Fruit fly (Drosophila melanogaster) whole organism: ENCODE measurements around the gene Golgin84.

Experiments used
- CG8478 ChIP-seq: fragments of >200 bp; optimal IDR thresholded peaks from 2 replicates; lab custom pipeline; 2018; ENCODE audit warnings: inconsistent platforms
- Dll ChIP-seq: fragments of >200 bp; optimal IDR thresholded peaks from 2 replicates; lab custom pipeline; 2017
- EcR ChIP-seq, 2 experiments: fragments of >200 bp; optimal IDR thresholded peaks; 2 replicates each; lab custom pipeline; 2017; ENCODE audit warnings: missing biosample characterization in 2 of 2, missing genetic modification characterization in 2 of 2, missing genetic modification reagents in 2 of 2
- pan ChIP-seq: fragments of >200 bp; optimal IDR thresholded peaks from 2 replicates; lab custom pipeline; 2017
- psq ChIP-seq: fragments of >200 bp; optimal IDR thresholded peaks from 2 replicates; lab custom pipeline; 2017
- usp ChIP-seq: fragments of >200 bp; optimal IDR thresholded peaks from 2 replicates; lab custom pipeline; 2017; ENCODE audit warnings: missing biosample characterization, missing genetic modification characterization, mixed read lengths

Gene Golgin84

DNA sequence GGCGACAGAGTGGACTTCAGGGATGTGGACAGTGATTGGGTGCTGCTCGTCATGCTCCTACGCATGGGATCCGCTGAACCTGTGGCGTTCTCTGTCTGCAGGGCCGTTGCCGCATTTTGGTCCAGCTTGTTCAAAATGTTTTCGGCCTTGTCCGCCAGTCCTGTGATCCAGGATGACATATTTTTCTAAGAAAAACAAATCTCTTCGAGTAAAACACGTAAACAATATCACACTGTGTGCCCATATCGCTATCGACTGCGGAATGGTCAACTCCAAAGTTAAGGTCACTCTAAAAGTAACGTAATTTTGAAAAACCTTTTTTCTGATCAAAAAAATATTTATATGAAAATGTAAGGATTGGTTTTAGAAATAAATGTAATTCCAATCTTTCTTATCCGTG, at the start of gene Golgin84:
TSS of gene Golgin84 (minus strand) at position 241 of the 400 bp plus-strand sequence.
- TF ChIP-seq pan (lab: Kevin White, UChicago) (no peak), EcR (GFP tag; optimal IDR thresholded peaks at IDR 0.05; lab: Kevin White, UChicago) (no peak), CG8478 (no peak), psq (lab: Kevin White, UChicago) (no peak), Dll (lab: Kevin White, UChicago) (no peak), usp (GFP tag; lab: Kevin White, UChicago) (no peak)

DNA sequence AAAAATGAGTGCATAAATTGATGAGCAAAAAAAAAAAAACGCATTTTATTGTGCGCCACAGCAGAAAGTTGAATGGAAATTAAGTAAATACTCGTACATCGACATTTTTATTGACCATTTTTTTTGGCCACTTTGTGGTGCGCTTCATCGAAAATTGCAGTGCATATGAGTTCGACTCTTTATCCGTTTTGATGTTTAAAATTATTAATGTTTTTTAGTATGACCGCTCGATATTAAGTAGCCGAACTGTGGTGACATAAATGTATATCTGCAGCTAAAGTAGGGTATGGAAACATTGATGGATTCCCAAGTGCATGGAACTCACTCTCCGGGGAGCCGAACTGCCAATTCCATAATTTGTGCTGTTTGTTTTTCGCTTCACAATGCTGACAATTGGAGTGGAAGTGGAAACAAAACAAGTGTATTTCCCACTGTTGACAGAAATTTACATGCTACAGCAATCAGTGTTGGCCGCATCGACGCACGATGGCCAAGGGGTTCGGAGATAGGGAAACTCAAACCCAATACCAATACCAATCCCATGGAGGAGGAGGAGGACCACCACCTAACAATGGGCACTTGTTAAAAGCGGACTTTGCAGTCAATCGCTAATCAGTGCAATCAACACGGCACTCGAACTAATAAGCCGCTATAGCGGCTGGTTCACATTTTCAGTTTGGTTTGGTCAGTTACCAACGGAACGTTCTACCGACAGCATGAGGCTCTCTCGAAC, 34.6 kb upstream of the Golgin84 start, which contains the start of gene CG13616:
TSS of gene CG13616 (plus strand) at position 683 of the 733 bp plus-strand sequence.
- TF ChIP-seq Dll (lab: Kevin White, UChicago): no peak
- TF ChIP-seq EcR (GFP tag; optimal IDR thresholded peaks at IDR 0.05; lab: Kevin White, UChicago): no peak
- TF ChIP-seq CG8478: no peak
- TF ChIP-seq pan (lab: Kevin White, UChicago): no peak
- no peak for TF ChIP-seq usp (GFP tag; lab: Kevin White, UChicago)
- no peak for TF ChIP-seq psq (lab: Kevin White, UChicago)

DNA sequence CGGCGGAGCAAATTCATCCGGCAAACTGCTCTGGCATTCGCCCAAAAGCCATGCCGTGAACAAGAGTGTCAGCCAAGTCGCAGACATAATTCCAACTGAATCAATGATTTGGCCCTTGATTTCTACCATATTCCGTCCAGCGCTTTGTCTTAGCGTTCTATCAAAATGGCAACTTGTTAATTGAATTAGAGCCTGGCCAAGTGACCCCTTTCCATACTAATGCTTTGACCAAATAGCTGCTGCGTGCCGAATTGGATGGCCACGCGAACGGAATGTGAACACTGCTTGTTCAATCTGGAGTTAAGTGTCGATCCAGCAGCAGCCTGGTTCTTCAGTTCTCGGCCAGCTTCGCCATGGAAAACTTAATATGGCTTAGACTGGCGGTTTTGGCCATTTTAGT, 32.5 kb upstream of the Golgin84 start, which contains the start of the genes CG5768 and CG13615:
TSS of gene CG5768 (minus strand) at position 101 of the 400 bp plus-strand sequence.
TSS of gene CG13615 (plus strand) at position 280 of the 400 bp plus-strand sequence.
- TF ChIP-seq usp (GFP tag; lab: Kevin White, UChicago) (no peak), CG8478 (no peak), pan (lab: Kevin White, UChicago) (no peak), EcR (GFP tag; optimal IDR thresholded peaks at IDR 0.05; lab: Kevin White, UChicago) (no peak), Dll (lab: Kevin White, UChicago) (no peak), psq (lab: Kevin White, UChicago) (no peak)

DNA sequence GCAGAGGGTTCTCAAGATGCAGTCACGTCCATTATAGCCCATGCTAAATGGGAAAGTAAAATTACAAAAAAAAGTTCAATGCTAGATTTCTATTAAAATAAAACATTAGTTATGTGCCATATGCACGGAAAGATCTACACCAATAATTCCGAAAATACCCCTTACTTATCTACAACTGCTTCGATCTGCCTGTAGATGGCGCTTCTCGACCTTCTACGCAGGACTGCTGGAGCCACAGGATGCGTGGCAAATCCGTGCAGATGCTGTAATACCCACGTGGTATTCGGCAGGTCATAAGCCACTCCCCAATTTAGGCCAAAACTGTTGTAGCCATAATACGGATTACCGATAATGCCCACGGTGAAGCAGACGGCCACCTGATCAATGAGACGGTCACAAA, 28.7 kb upstream of the Golgin84 start:
- no peak for TF ChIP-seq Dll (lab: Kevin White, UChicago)
- TF ChIP-seq EcR (GFP tag; optimal IDR thresholded peaks at IDR 0.05; lab: Kevin White, UChicago): no peak
- TF ChIP-seq usp (GFP tag; lab: Kevin White, UChicago): no peak
- no peak for TF ChIP-seq psq (lab: Kevin White, UChicago)
- no peak for TF ChIP-seq CG8478
- no peak for TF ChIP-seq pan (lab: Kevin White, UChicago)

- TF ChIP-seq pan (lab: Kevin White, UChicago) (no peak), usp (GFP tag; lab: Kevin White, UChicago) (no peak), CG8478 (no peak), Dll (lab: Kevin White, UChicago) (no peak), psq (lab: Kevin White, UChicago) (no peak), EcR (GFP tag; optimal IDR thresholded peaks at IDR 0.05; lab: Kevin White, UChicago) (no peak)
Measured at dm6 chr3R:24384952-24385351, 27.2 kb upstream of the Golgin84 start, which contains the start of gene CG17780. TSS of gene CG17780 (minus strand) at chr3R:24385052.

- TF ChIP-seq usp (GFP tag; lab: Kevin White, UChicago) (no peak), Dll (lab: Kevin White, UChicago) (no peak), pan (lab: Kevin White, UChicago) (no peak), CG8478 (no peak), EcR (GFP tag; optimal IDR thresholded peaks at IDR 0.05; lab: Kevin White, UChicago) (no peak), psq (lab: Kevin White, UChicago) (no peak)
Measured at dm6 chr3R:24376565-24376964, 18.8 kb upstream of the Golgin84 start, which contains the start of gene CG33342. TSS of gene CG33342 (plus strand) at chr3R:24376865.

DNA sequence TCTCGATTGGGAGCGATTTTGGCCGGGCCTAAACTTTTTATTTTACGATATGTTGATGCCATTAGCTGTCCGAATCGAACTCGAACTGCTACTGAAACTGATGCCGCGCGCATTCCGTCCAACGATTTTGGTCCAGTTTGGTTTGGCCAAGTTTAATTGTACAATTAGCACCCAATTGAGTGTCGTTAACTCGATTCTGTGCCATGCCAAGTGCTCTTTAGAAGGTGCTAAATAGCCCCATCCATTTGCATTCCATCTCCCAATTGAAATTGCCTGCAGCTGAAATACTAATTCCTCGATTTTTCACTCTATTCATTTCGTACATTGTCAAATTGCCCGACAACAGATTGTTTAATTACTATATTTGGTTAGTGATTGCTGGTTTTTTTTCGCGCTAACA, 17.8 kb upstream of the Golgin84 start, which contains the start of gene CG17781:
TSS of gene CG17781 (minus strand) at position 101 of the 400 bp plus-strand sequence.
- TF ChIP-seq Dll (lab: Kevin White, UChicago) (no peak), EcR (GFP tag; optimal IDR thresholded peaks at IDR 0.05; lab: Kevin White, UChicago) (no peak), CG8478 (no peak), psq (lab: Kevin White, UChicago) (no peak), usp (GFP tag; lab: Kevin White, UChicago) (no peak), pan (lab: Kevin White, UChicago) (no peak)

DNA sequence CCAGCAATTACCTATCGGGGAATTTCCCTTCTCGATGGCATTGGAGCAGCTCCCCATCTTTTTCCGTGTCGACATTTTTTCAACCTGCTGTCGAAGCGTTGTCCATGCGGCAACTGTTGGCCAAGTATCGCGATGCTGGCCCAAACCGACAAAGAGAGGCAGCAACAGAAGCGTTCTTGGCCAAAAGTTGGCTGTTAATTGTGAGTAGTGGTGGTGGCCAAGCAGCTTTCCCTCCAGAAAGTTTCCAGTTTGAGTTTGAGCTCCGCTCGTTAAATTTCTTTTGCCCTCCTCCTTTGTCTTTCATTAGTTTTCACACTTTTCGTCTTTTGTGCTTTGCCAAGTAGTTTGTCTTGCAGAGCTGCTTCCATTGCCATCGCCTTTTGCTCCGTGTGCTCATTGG, 14.9 kb upstream of the Golgin84 start, which contains the start of gene CG17782:
TSS of gene CG17782 (minus strand) at position 101 of the 400 bp plus-strand sequence.
- TF ChIP-seq pan (lab: Kevin White, UChicago) (no peak), EcR (GFP tag; optimal IDR thresholded peaks at IDR 0.05; lab: Kevin White, UChicago) (no peak), usp (GFP tag; lab: Kevin White, UChicago) (no peak), Dll (lab: Kevin White, UChicago) (no peak)

DNA sequence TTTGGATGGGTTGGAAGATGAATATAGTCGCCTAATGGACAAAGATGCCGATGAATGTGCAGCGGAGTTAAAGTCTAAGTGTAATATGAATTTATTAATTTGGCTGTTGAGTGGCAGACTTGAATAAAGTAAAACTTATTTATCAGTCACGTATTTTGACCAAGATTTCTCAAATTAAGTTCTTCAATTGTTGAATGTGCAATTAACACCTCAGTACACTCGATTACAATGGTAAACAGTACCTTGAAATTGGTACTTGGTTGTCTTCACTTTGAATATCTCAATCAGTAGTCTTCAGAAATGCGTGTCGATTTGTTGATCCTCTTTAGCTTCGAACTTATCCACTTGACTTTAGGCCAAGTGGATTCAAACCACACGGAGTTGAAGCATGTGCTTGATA, 11.5 kb upstream of the Golgin84 start, which contains the start of gene CG13614:
TSS of gene CG13614 (plus strand) at position 301 of the 400 bp plus-strand sequence.
- TF ChIP-seq psq (lab: Kevin White, UChicago) (no peak), EcR (GFP tag; optimal IDR thresholded peaks at IDR 0.05; lab: Kevin White, UChicago) (no peak)

- no peak for TF ChIP-seq CG8478
- TF ChIP-seq usp (GFP tag; lab: Kevin White, UChicago): no peak
- TF ChIP-seq psq (lab: Kevin White, UChicago): no peak
- no peak for TF ChIP-seq Dll (lab: Kevin White, UChicago)
- no peak for TF ChIP-seq pan (lab: Kevin White, UChicago)
- no peak for TF ChIP-seq EcR (GFP tag; optimal IDR thresholded peaks at IDR 0.05; lab: Kevin White, UChicago)
Measured at dm6 chr3R:24368064-24368463, 10.3 kb upstream of the Golgin84 start, which contains the start of the genes CG42812 and CG33341. TSS of gene CG42812 (minus strand) at chr3R:24368164. TSS of gene CG33341 (plus strand) at chr3R:24368358.

dm6 chr3R:24367120-24367519, 9.4 kb upstream of the Golgin84 start, which contains the start of gene CG42811:
TSS of gene CG42811 (minus strand) at chr3R:24367220.
- TF ChIP-seq CG8478: no peak
- TF ChIP-seq EcR (GFP tag; optimal IDR thresholded peaks at IDR 0.05; lab: Kevin White, UChicago): no peak
- no peak for TF ChIP-seq Dll (lab: Kevin White, UChicago)
- no peak for TF ChIP-seq psq (lab: Kevin White, UChicago)
- no peak for TF ChIP-seq pan (lab: Kevin White, UChicago)
